Worm (Caenorhabditis elegans) whole organism, L2 larva: ENCODE results near the gene dars-2.
"Not testable (repeated sequence)": the region's sequence is repeated elsewhere in the genome, so short reads cannot be mapped to it uniquely, and the experiment has no call there.

Experiments used
- ama-1 ChIP-seq: fragments of 150-350 bp; optimal IDR thresholded peaks from 2 replicates; lab custom pipeline; 2018; ENCODE audit warnings: inconsistent platforms
- dmd-4 ChIP-seq: sonication (generic microtip); optimal IDR thresholded peaks from 2 replicates; lab custom pipeline; 2017; ENCODE audit warnings: missing biosample characterization, missing genetic modification characterization
- elt-1 ChIP-seq: fragments of 150-350 bp; optimal IDR thresholded peaks from 2 replicates; lab custom pipeline; 2014; ENCODE audit warnings: missing biosample characterization, missing genetic modification characterization
- elt-3 ChIP-seq: sonication (generic microtip); optimal IDR thresholded peaks from 2 replicates; lab custom pipeline; 2017; ENCODE audit warnings: missing biosample characterization, missing genetic modification characterization
- lin-39 ChIP-seq: fragments of 150-350 bp; optimal IDR thresholded peaks from 2 replicates; lab custom pipeline; 2014; ENCODE audit warnings: missing biosample characterization, missing genetic modification reagents, missing genetic modification characterization
- nhr-23 ChIP-seq: fragments of 150-350 bp; optimal IDR thresholded peaks from 2 replicates; lab custom pipeline; 2014; ENCODE audit warnings: missing biosample characterization, missing genetic modification reagents, missing genetic modification characterization
- sma-9 ChIP-seq, 2 experiments: fragments of 150-350 bp in 1 of 2; sonication (generic microtip) in 1 of 2; optimal IDR thresholded peaks; 2 replicates each; lab custom pipeline; 2014 to 2016; ENCODE audit warnings: missing genetic modification characterization in 2 of 2, mild to moderate bottlenecking in 1 of 2, missing biosample characterization in 1 of 2, missing compliant biosample characterization in 1 of 2, missing genetic modification reagents in 1 of 2, moderate library complexity in 1 of 2

ce11 chrV:12020026-12020425 is 28.5 kb upstream of the dars-2 start, which contains the start of gene F10C2.3:
- not testable (repeated sequence) for TF ChIP-seq nhr-23 (tag; lab: Kevin White, UChicago); dmd-4; sma-9 (GFP tag; optimal IDR thresholded peaks at IDR 0.05; lab: Kevin White, UChicago); sma-9 (tag; optimal IDR thresholded peaks at IDR 0.05; lab: Kevin White, UChicago); elt-3 (tag; lab: Kevin White, UChicago); lin-39 (tag; lab: Kevin White, UChicago); ama-1; elt-1 (tag; lab: Kevin White, UChicago)
